Worm (Caenorhabditis elegans) whole organism, midembryonic: ENCODE results near the gene nhr-43.

Experiments
- T22C8.4 ChIP-seq: fragments of 200-800 bp; sonication (Bioruptor generic); IDR thresholded peaks from 2 replicates; pipeline ENCODE4 v1.3.6; 2022; ENCODE audit warnings: missing genetic modification characterization, missing compliant biosample characterization
- cog-1 ChIP-seq: sonication (generic microtip); optimal IDR thresholded peaks from 2 replicates; lab custom pipeline; 2016; ENCODE audit warnings: missing genetic modification characterization, missing compliant biosample characterization
- flt-1 ChIP-seq: fragments of 200-800 bp; sonication (Bioruptor generic); IDR thresholded peaks from 2 replicates; pipeline ENCODE4 v1.3.6; 2022; ENCODE audit warnings: missing genetic modification characterization, missing compliant biosample characterization
- klf-2 ChIP-seq: fragments of 200-800 bp; sonication (Bioruptor generic); conservative IDR thresholded peaks from 2 replicates; pipeline ENCODE4 v1.3.6; 2022; ENCODE audit warnings: missing genetic modification reagents, missing genetic modification characterization, missing compliant biosample characterization
- med-1 ChIP-seq: sonication (generic microtip); optimal IDR thresholded peaks from 2 replicates; lab custom pipeline; 2017; ENCODE audit warnings: missing genetic modification characterization, mild to moderate bottlenecking, missing compliant biosample characterization, antibody characterized with exemption, missing genetic modification reagents; ENCODE audit not compliant: insufficient read depth
- ref-1 ChIP-seq: fragments of 200-800 bp; sonication (Bioruptor generic); conservative IDR thresholded peaks from 2 replicates; pipeline ENCODE4 v1.3.6; 2022; ENCODE audit warnings: missing genetic modification reagents, missing genetic modification characterization, missing compliant biosample characterization
- tab-1 ChIP-seq: fragments of 200-800 bp; sonication (Bioruptor generic); IDR thresholded peaks from 2 replicates; pipeline ENCODE4 v1.3.6; 2022; ENCODE audit warnings: missing genetic modification characterization, missing compliant biosample characterization
- ztf-23 ChIP-seq: fragments of 200-800 bp; sonication (Bioruptor generic); IDR thresholded peaks from 2 replicates; pipeline ENCODE4 v1.3.6; 2022; ENCODE audit warnings: missing genetic modification reagents, missing genetic modification characterization, missing compliant biosample characterization
- ztf-29 ChIP-seq: fragments of 200-800 bp; sonication (Bioruptor generic); IDR thresholded peaks from 2 replicates; pipeline ENCODE4 v1.3.6; 2022; ENCODE audit warnings: missing genetic modification reagents, missing genetic modification characterization, missing compliant biosample characterization

Gene nhr-43

ce11 chrIV:11923074-11923473 lies 23.7 kb downstream of the nhr-43 start, which contains the start of gene srlf-31:
TSS of gene srlf-31 (minus strand) at chrIV:11923174.
- TF ChIP-seq klf-2 (GFP tag; lab: Robert Waterston, UW) (no peak), ztf-23 (no peak), ztf-29 (GFP tag; lab: Robert Waterston, UW) (no peak), tab-1 (GFP tag; lab: Robert Waterston, UW) (no peak), T22C8.4 (GFP tag; lab: Robert Waterston, UW) (no peak), cog-1 (tag; lab: Kevin White, UChicago) (no peak), flt-1 (GFP tag; lab: Robert Waterston, UW) (no peak), med-1 (GFP tag; lab: Kevin White, UChicago) (no peak), ref-1 (GFP tag; lab: Robert Waterston, UW) (no peak)

DNA sequence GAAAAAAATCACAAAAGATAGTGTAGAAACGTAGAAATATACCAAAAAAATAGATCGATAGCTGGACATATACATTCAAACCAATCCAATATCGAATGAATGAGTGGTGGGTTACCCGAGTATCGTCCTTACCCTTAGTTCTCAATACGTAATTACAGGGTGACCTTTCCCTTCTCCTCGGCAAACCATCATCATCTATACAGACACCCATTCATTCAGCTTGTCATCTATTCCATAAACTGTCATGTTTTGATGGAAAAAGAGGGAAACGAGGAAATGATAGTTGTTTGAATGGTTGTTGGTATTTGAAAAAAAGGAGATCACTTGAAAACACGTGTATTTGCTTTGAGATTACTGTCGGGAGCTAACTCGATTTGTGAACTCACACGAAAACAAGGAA lies 24.7 kb downstream of the nhr-43 start:
- TF ChIP-seq tab-1 (GFP tag; lab: Robert Waterston, UW) (no peak), klf-2 (GFP tag; lab: Robert Waterston, UW) (no peak), ztf-29 (GFP tag; lab: Robert Waterston, UW) (no peak), med-1 (GFP tag; lab: Kevin White, UChicago) (no peak), T22C8.4 (GFP tag; lab: Robert Waterston, UW) (no peak), flt-1 (GFP tag; lab: Robert Waterston, UW) (no peak), ref-1 (GFP tag; lab: Robert Waterston, UW) (no peak), ztf-23 (no peak), cog-1 (tag; lab: Kevin White, UChicago) (no peak)

- no peak for TF ChIP-seq ref-1 (GFP tag; lab: Robert Waterston, UW)
Measured at ce11 chrIV:11925346-11926075, 26.1 kb downstream of the nhr-43 start, which contains the start of the genes srlf-33 and srlf-32. TSS of gene srlf-33 (minus strand) at chrIV:11925446. TSS of gene srlf-32 (plus strand) at chrIV:11926025.

DNA sequence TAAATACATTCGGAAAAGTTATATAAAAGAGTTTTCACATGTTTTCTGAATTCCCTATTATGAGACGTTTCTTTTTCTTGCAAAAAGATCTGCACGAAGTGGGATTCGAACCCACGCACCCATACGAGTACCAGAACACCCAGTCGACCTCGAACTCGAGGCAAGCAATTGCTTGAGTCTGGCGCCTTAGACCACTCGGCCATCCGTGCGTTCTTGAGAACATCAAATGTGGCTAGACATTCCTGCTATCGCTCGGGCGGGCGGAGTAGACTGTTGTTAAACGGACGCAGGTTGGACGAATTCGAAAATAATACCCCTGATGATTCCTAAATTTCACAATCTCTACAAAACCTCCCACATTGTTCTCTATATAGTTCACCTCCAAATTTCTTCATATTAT lies 29.0 kb downstream of the nhr-43 start:
- TF ChIP-seq ztf-23: peak; percentile 63; the same call in 1 of the 2 replicates
- TF ChIP-seq ref-1 (GFP tag; lab: Robert Waterston, UW): peak; percentile 46; the same call in 1 of the 2 replicates
- peak; percentile 77; the same call in 1 of the 2 replicates for TF ChIP-seq tab-1 (GFP tag; lab: Robert Waterston, UW)
- TF ChIP-seq klf-2 (GFP tag; lab: Robert Waterston, UW): no peak
- TF ChIP-seq ztf-29 (GFP tag; lab: Robert Waterston, UW): peak; percentile 46; the same call in 1 of the 2 replicates

DNA sequence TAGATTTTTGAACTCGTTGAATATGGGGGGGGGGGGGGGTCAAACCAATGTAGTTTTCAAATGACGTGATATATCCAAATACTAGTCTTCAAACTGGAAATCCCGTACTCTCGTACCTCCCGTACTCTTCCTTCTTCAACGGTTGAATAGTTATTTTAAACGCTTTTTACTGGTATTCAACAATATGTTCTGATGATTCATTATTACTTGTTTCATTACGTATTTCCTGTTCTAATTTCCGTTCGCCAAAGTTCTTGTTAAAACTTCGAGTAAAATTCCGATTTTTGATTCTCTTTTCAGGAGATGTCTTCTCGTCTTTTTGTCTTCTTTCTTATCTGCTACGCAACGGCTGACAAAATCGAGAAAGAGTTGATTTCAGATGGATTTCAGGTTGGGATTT lies 31.2 kb downstream of the nhr-43 start, which contains the start of gene nhx-9:
TSS of gene nhx-9 (plus strand) at position 301 of the 400 bp plus-strand sequence.
- TF ChIP-seq med-1 (GFP tag; lab: Kevin White, UChicago) (no peak), klf-2 (GFP tag; lab: Robert Waterston, UW) (no peak), cog-1 (tag; lab: Kevin White, UChicago) (no peak), flt-1 (GFP tag; lab: Robert Waterston, UW) (no peak), T22C8.4 (GFP tag; lab: Robert Waterston, UW) (no peak), tab-1 (GFP tag; lab: Robert Waterston, UW) (no peak), ref-1 (GFP tag; lab: Robert Waterston, UW) (no peak), ztf-23 (no peak), ztf-29 (GFP tag; lab: Robert Waterston, UW) (no peak)

DNA sequence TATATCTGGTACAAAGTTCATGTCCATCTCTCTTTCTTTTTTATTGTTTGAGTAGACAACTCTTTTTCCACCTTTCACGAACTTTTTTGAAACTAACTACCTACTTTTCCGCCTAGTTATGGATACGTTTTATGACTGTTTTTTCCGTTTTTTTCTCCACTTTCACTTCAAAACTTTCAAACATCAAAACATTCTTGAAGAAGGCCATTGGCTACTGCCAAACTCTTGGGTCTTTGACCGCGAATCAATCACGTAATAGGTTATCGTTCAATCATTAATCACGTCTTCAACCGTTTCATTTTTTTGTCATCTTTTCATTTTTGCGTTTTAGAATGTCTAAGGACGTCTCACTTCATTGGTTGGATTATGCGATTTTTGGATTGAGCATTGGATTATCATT lies 37.7 kb downstream of the nhr-43 start, which contains the start of gene slc-5A12:
TSS of gene slc-5A12 (plus strand) at position 333 of the 400 bp plus-strand sequence.
- TF ChIP-seq tab-1 (GFP tag; lab: Robert Waterston, UW) (no peak), ztf-29 (GFP tag; lab: Robert Waterston, UW) (no peak), cog-1 (tag; lab: Kevin White, UChicago) (no peak), med-1 (GFP tag; lab: Kevin White, UChicago) (no peak), ref-1 (GFP tag; lab: Robert Waterston, UW) (no peak), T22C8.4 (GFP tag; lab: Robert Waterston, UW) (no peak)

- TF ChIP-seq klf-2 (GFP tag; lab: Robert Waterston, UW): no peak
- no peak for TF ChIP-seq ref-1 (GFP tag; lab: Robert Waterston, UW)
- TF ChIP-seq tab-1 (GFP tag; lab: Robert Waterston, UW): no peak
- no peak for TF ChIP-seq T22C8.4 (GFP tag; lab: Robert Waterston, UW)
Measured at ce11 chrIV:11938554-11938953, 39.2 kb downstream of the nhr-43 start.

DNA sequence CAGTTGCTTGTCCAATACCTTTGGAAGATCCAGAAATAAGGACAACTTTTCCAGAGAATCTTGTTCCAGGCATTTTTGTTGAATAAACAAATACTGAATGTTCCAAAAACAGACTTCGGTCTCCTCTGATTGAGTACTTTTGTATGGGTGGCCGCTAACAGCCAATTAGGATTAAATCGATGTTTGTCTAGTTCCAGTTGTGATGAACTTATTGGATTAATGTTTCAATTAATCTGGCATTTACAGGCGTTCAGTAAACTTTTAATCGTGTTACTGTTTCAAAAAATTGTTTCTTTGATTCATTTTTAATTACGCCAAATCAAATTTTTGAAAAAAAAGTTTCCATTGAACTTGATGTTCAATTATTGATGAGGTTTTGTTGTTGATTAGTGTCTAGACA lies 42.9 kb downstream of the nhr-43 start, which contains the start of gene ZK829.1:
TSS of gene ZK829.1 (minus strand) at position 101 of the 400 bp plus-strand sequence.
- TF ChIP-seq flt-1 (GFP tag; lab: Robert Waterston, UW): no peak
- TF ChIP-seq klf-2 (GFP tag; lab: Robert Waterston, UW): no peak
- TF ChIP-seq T22C8.4 (GFP tag; lab: Robert Waterston, UW): no peak
- no peak for TF ChIP-seq ztf-29 (GFP tag; lab: Robert Waterston, UW)
- no peak for TF ChIP-seq tab-1 (GFP tag; lab: Robert Waterston, UW)
- no peak for TF ChIP-seq ref-1 (GFP tag; lab: Robert Waterston, UW)
- TF ChIP-seq cog-1 (tag; lab: Kevin White, UChicago): no peak
- TF ChIP-seq ztf-23: no peak
- TF ChIP-seq med-1 (GFP tag; lab: Kevin White, UChicago): no peak

- no peak for TF ChIP-seq T22C8.4 (GFP tag; lab: Robert Waterston, UW)
- TF ChIP-seq ztf-29 (GFP tag; lab: Robert Waterston, UW): no peak
- TF ChIP-seq cog-1 (tag; lab: Kevin White, UChicago): no peak
- no peak for TF ChIP-seq klf-2 (GFP tag; lab: Robert Waterston, UW)
- TF ChIP-seq tab-1 (GFP tag; lab: Robert Waterston, UW): no peak
- TF ChIP-seq ztf-23: no peak
Measured at ce11 chrIV:11945621-11946020, 46.2 kb downstream of the nhr-43 start, which contains the start of gene ZK829.3. TSS of gene ZK829.3 (minus strand) at chrIV:11945721.
